Fruit fly (Drosophila melanogaster): Measurements from ENCODE around the gene CG6650.
A peak's percentile ranks its signal among the peaks of the same experiment; 100 is the strongest.

Gene CG6650

dm6 chr3L:14004963-14005458, 26.2 kb upstream of the CG6650 start (continued):
- peak; percentile 83 for TF ChIP-seq CkIIα-i1 (GFP tag; IDR thresholded peaks at IDR 0.05)
- TF ChIP-seq pan (optimal IDR thresholded peaks at IDR 0.05): no peak
- peak in 1 of 2 experiments; percentile 97 for TF ChIP-seq pan (GFP tag; optimal IDR thresholded peaks at IDR 0.05 in 1 of 2, IDR thresholded peaks at IDR 0.05 in 1 of 2)
- TF ChIP-seq zf30C (GFP tag; optimal IDR thresholded peaks at IDR 0.05): no peak
- TF ChIP-seq CG9727 (GFP tag; optimal IDR thresholded peaks at IDR 0.05): peak; percentile 95
- TF ChIP-seq CG11398 (GFP tag; optimal IDR thresholded peaks at IDR 0.05): peak; percentile 90
- TF ChIP-seq Elba2 (GFP tag; optimal IDR thresholded peaks at IDR 0.05): no peak
- peak; percentile 92 for TF ChIP-seq gcm (GFP tag; optimal IDR thresholded peaks at IDR 0.05)
- TF ChIP-seq CG15479 (GFP tag; optimal IDR thresholded peaks at IDR 0.05): no peak
- peak; percentile 94 for TF ChIP-seq Meics (GFP tag; optimal IDR thresholded peaks at IDR 0.05)
- TF ChIP-seq kah (GFP tag; optimal IDR thresholded peaks at IDR 0.05): peak; percentile 89
- TF ChIP-seq CG9215 (GFP tag; IDR thresholded peaks at IDR 0.05): peak; percentile 87
- TF ChIP-seq Doc2 (GFP tag; IDR thresholded peaks at IDR 0.05): peak; percentile 87
- peak; percentile 72 for TF ChIP-seq CG7928 (GFP tag; optimal IDR thresholded peaks at IDR 0.05)
- TF ChIP-seq CG7357 (GFP tag; IDR thresholded peaks at IDR 0.05): peak; percentile 82
- TF ChIP-seq shn (GFP tag; optimal IDR thresholded peaks at IDR 0.05): peak; percentile 94
- peak; percentile 92 for TF ChIP-seq ttk (GFP tag; IDR thresholded peaks at IDR 0.05)
- peak; percentile 93 for TF ChIP-seq CG6813 (GFP tag; optimal IDR thresholded peaks at IDR 0.05)
- no peak for TF ChIP-seq Dll (GFP tag; IDR thresholded peaks at IDR 0.05; ENCODE audit: partially characterized antibody)
- peak; percentile 79 for TF ChIP-seq CG2712 (tag; optimal IDR thresholded peaks at IDR 0.05)
- TF ChIP-seq CG1602 (GFP tag; optimal IDR thresholded peaks at IDR 0.05): peak; percentile 93
- peak; percentile 43 for TF ChIP-seq ac (GFP tag; optimal IDR thresholded peaks at IDR 0.05)
- peak; percentile 97 for TF ChIP-seq bab2 (GFP tag; optimal IDR thresholded peaks at IDR 0.05)
- peak; percentile 37 for TF ChIP-seq CG9797 (GFP tag; optimal IDR thresholded peaks at IDR 0.05)
- TF ChIP-seq CG10543 (GFP tag; optimal IDR thresholded peaks at IDR 0.05): peak; percentile 93
- TF ChIP-seq slbo (GFP tag; IDR thresholded peaks at IDR 0.05): peak; percentile 98
- TF ChIP-seq CG9876 (GFP tag; optimal IDR thresholded peaks at IDR 0.05): peak; percentile 87
- peak; percentile 88 for TF ChIP-seq dati (GFP tag; IDR thresholded peaks at IDR 0.05)
- TF ChIP-seq dmrt11E (tag; optimal IDR thresholded peaks at IDR 0.05): peak; percentile 67
- peak; percentile 93 for TF ChIP-seq CG6689 (GFP tag; IDR thresholded peaks at IDR 0.05)
- 0 out of 3 replicates have a peak, but pooled peaks have one; percentile 12 for TF ChIP-seq knrl (GFP tag; IDR thresholded peaks at IDR 0.05; ENCODE audit: partially characterized antibody)
- peak; percentile 87 for TF ChIP-seq sd (tag; optimal IDR thresholded peaks at IDR 0.05)
- peak; percentile 94 for TF ChIP-seq Ssrp (tag; optimal IDR thresholded peaks at IDR 0.05)
- TF ChIP-seq ro (GFP tag; IDR thresholded peaks at IDR 0.05): peak; percentile 70
- no peak for TF ChIP-seq br (optimal IDR thresholded peaks at IDR 0.05)
- peak; percentile 85 for TF ChIP-seq CG14710 (tag; optimal IDR thresholded peaks at IDR 0.05)
- peak; percentile 82 for TF ChIP-seq trh (GFP tag; optimal IDR thresholded peaks at IDR 0.05)
- peak; percentile 99 for TF ChIP-seq ken (GFP tag; IDR thresholded peaks at IDR 0.05)
- peak; percentile 92 for TF ChIP-seq CG4328 (GFP tag; optimal IDR thresholded peaks at IDR 0.05)
- peak; percentile 98 for TF ChIP-seq row (GFP tag; IDR thresholded peaks at IDR 0.05)
- TF ChIP-seq stwl (tag; optimal IDR thresholded peaks at IDR 0.05): no peak
- peak; percentile 91 for TF ChIP-seq Dip3 (GFP tag; optimal IDR thresholded peaks at IDR 0.05)
- TF ChIP-seq CG17912 (GFP tag; optimal IDR thresholded peaks at IDR 0.05): peak; percentile 83
- TF ChIP-seq CG16779 (GFP tag; IDR thresholded peaks at IDR 0.05): peak; percentile 88
- TF ChIP-seq Sin3A (optimal IDR thresholded peaks at IDR 0.05): no peak
- no peak for TF ChIP-seq CG42726 (GFP tag; IDR thresholded peaks at IDR 0.05; ENCODE audit: partially characterized antibody)
- peak; percentile 97 for TF ChIP-seq H2.0 (GFP tag; IDR thresholded peaks at IDR 0.05)
- peak; percentile 96 for TF ChIP-seq Hsf (GFP tag; optimal IDR thresholded peaks at IDR 0.05)
- peak; percentile 80 for TF ChIP-seq Jarid2 (GFP tag; optimal IDR thresholded peaks at IDR 0.05)
- no peak for TF ChIP-seq yki (optimal IDR thresholded peaks at IDR 0.05)
- peak; percentile 74 for TF ChIP-seq CG4404 (GFP tag; IDR thresholded peaks at IDR 0.05)
- TF ChIP-seq CG12155 (GFP tag; optimal IDR thresholded peaks at IDR 0.05): peak; percentile 91

Measured in whole organism, embryonic.